Fruit fly (Drosophila melanogaster) whole organism, embryonic: ENCODE results near the gene Desat1.
A peak's percentile ranks its signal among the peaks of the same experiment; 100 is the strongest.

Experiments
- Ada2b ChIP-seq: fragments of 200-800 bp; sonication (Bioruptor generic); IDR thresholded peaks from 2 replicates; pipeline ENCODE4 v1.3.6; 2022; ENCODE audit warnings: missing biosample characterization, missing genetic modification characterization
- BEAF-32 ChIP-seq: fragments of 200-800 bp; sonication (Bioruptor generic); optimal IDR thresholded peaks from 3 replicates; lab custom pipeline; 2017; ENCODE audit warnings: missing biosample characterization, missing genetic modification characterization, mild to moderate bottlenecking, moderate library complexity, missing genetic modification reagents
- CG10209 ChIP-seq: fragments of 200-800 bp; sonication (Bioruptor generic); optimal IDR thresholded peaks from 3 replicates; lab custom pipeline; 2017; ENCODE audit warnings: missing biosample characterization, mild to moderate bottlenecking, missing genetic modification characterization, missing genetic modification reagents
- CG10321 ChIP-seq: fragments of 200-800 bp; sonication (Bioruptor generic); IDR thresholded peaks from 2 replicates; pipeline ENCODE4 v1.3.6; 2022; ENCODE audit warnings: missing biosample characterization, missing genetic modification characterization
- CG11247 ChIP-seq: fragments of 200-800 bp; sonication (Bioruptor generic); IDR thresholded peaks from 2 replicates; pipeline ENCODE4 v1.3.6; 2022; ENCODE audit warnings: missing biosample characterization, missing genetic modification characterization
- CG13287 ChIP-seq: fragments of 200-800 bp; sonication (Bioruptor generic); IDR thresholded peaks from 2 replicates; pipeline ENCODE4 v1.3.6; 2022; ENCODE audit warnings: missing biosample characterization, missing genetic modification characterization; ENCODE audit not compliant: partially characterized antibody
- CG14050 ChIP-seq: fragments of 200-800 bp; sonication (Bioruptor generic); IDR thresholded peaks from 3 replicates; pipeline ENCODE4 v1.3.6; 2022; ENCODE audit warnings: missing biosample characterization, missing genetic modification characterization
- CG16815 ChIP-seq: fragments of 200-800 bp; sonication (Bioruptor generic); optimal IDR thresholded peaks from 3 replicates; lab custom pipeline; 2017; ENCODE audit warnings: missing biosample characterization, mild to moderate bottlenecking, missing genetic modification characterization
- CG17802 ChIP-seq: fragments of 200-800 bp; sonication (Bioruptor generic); optimal IDR thresholded peaks from 2 replicates; lab custom pipeline; 2018; ENCODE audit warnings: missing biosample characterization, mild to moderate bottlenecking, missing genetic modification characterization, moderate library complexity
- CG17829 ChIP-seq: fragments of 200-800 bp; optimal IDR thresholded peaks from 2 replicates; lab custom pipeline; 2019; ENCODE audit warnings: missing biosample characterization, mild to moderate bottlenecking, missing genetic modification characterization, moderate library complexity
- CG2116 ChIP-seq: fragments of 200-800 bp; sonication (Bioruptor generic); optimal IDR thresholded peaks from 3 replicates; lab custom pipeline; 2018; ENCODE audit warnings: missing biosample characterization, mild to moderate bottlenecking, missing genetic modification characterization
- CG2129 ChIP-seq: fragments of 200-800 bp; sonication (Bioruptor generic); IDR thresholded peaks from 2 replicates; pipeline ENCODE4 v1.3.6; 2022; ENCODE audit warnings: missing biosample characterization, missing genetic modification characterization; ENCODE audit not compliant: partially characterized antibody
- CG2202 ChIP-seq: fragments of 200-800 bp; sonication (Bioruptor generic); optimal IDR thresholded peaks from 2 replicates; lab custom pipeline; 2018; ENCODE audit warnings: missing biosample characterization, mild to moderate bottlenecking, missing genetic modification characterization
- CG2712 ChIP-seq: fragments of 200-800 bp; optimal IDR thresholded peaks from 3 replicates; lab custom pipeline; 2019; ENCODE audit warnings: missing biosample characterization, mild to moderate bottlenecking, missing genetic modification characterization, moderate library complexity
- CG30403 ChIP-seq: fragments of 200-800 bp; sonication (Bioruptor generic); optimal IDR thresholded peaks from 3 replicates; lab custom pipeline; 2016; ENCODE audit warnings: missing biosample characterization, missing genetic modification characterization
- CG31365 ChIP-seq: fragments of 200-800 bp; sonication (Bioruptor generic); optimal IDR thresholded peaks from 2 replicates; lab custom pipeline; 2018; ENCODE audit warnings: missing biosample characterization, mild to moderate bottlenecking, missing genetic modification characterization
- CG34376 ChIP-seq: fragments of 200-800 bp; sonication (Bioruptor generic); optimal IDR thresholded peaks from 2 replicates; lab custom pipeline; 2018; ENCODE audit warnings: missing biosample characterization, mild to moderate bottlenecking, missing genetic modification characterization
- CG6791 ChIP-seq: fragments of 200-800 bp; sonication (Bioruptor generic); IDR thresholded peaks from 3 replicates; pipeline ENCODE4 v1.3.6; 2022; ENCODE audit warnings: missing biosample characterization, missing genetic modification characterization; ENCODE audit not compliant: partially characterized antibody
- CG9727 ChIP-seq: fragments of 200-800 bp; sonication (Bioruptor generic); optimal IDR thresholded peaks from 3 replicates; lab custom pipeline; 2017; ENCODE audit warnings: missing biosample characterization, mild to moderate bottlenecking, missing genetic modification characterization
- Dad ChIP-seq: fragments of 200-800 bp; sonication (Bioruptor generic); optimal IDR thresholded peaks from 3 replicates; lab custom pipeline; 2016; ENCODE audit warnings: missing biosample characterization, missing genetic modification characterization
- Dp ChIP-seq: fragments of 200-800 bp; sonication (Bioruptor generic); optimal IDR thresholded peaks from 2 replicates; lab custom pipeline; 2018; ENCODE audit warnings: missing biosample characterization, mild to moderate bottlenecking, missing genetic modification characterization, moderate library complexity
- Fer3 ChIP-seq: fragments of 200-800 bp; sonication (Bioruptor generic); optimal IDR thresholded peaks from 2 replicates; lab custom pipeline; 2018; ENCODE audit warnings: missing biosample characterization, mild to moderate bottlenecking, missing genetic modification characterization, moderate library complexity
- HmgZ ChIP-seq: fragments of 200-800 bp; sonication (Bioruptor generic); optimal IDR thresholded peaks from 2 replicates; lab custom pipeline; 2018; ENCODE audit warnings: missing biosample characterization, mild to moderate bottlenecking, missing genetic modification characterization
- MBD-R2 ChIP-seq: fragments of 200-800 bp; sonication (Bioruptor generic); IDR thresholded peaks from 2 replicates; pipeline ENCODE4 v1.3.6; 2022; ENCODE audit warnings: missing biosample characterization, missing genetic modification characterization
- Neu2 ChIP-seq: fragments of 200-800 bp; sonication (Bioruptor generic); optimal IDR thresholded peaks from 3 replicates; lab custom pipeline; 2016; ENCODE audit warnings: missing biosample characterization, missing genetic modification characterization, borderline replicate concordance
- Oaz ChIP-seq: fragments of 200-800 bp; sonication (Bioruptor generic); IDR thresholded peaks from 2 replicates; pipeline ENCODE4 v1.3.6; 2022; ENCODE audit warnings: missing biosample characterization, missing genetic modification characterization
- Pdp1 ChIP-seq, 2 experiments: fragments of 200-800 bp; sonication (Bioruptor generic); optimal IDR thresholded peaks; 3 replicates each; lab custom pipeline; 2016; ENCODE audit warnings: missing biosample characterization in 2 of 2, missing genetic modification characterization in 2 of 2, mild to moderate bottlenecking in 1 of 2, moderate library complexity in 1 of 2
- Rfx ChIP-seq: fragments of 200-800 bp; sonication (Bioruptor generic); IDR thresholded peaks from 2 replicates; pipeline ENCODE4 v1.3.6; 2022; ENCODE audit warnings: missing biosample characterization, missing genetic modification characterization
- YL-1 ChIP-seq: fragments of 200-800 bp; sonication (Bioruptor generic); optimal IDR thresholded peaks from 3 replicates; lab custom pipeline; 2017; ENCODE audit warnings: missing biosample characterization, mild to moderate bottlenecking, missing genetic modification characterization
- ara ChIP-seq: fragments of 200-800 bp; sonication (Bioruptor generic); IDR thresholded peaks from 2 replicates; pipeline ENCODE4 v1.3.6; 2022; ENCODE audit warnings: missing biosample characterization, missing genetic modification characterization
- bsh ChIP-seq, 2 experiments: fragments of 200-800 bp; sonication (Bioruptor generic); optimal IDR thresholded peaks; 2 replicates each; lab custom pipeline; 2017 to 2018; ENCODE audit warnings: mild to moderate bottlenecking in 2 of 2, missing biosample characterization in 2 of 2, missing genetic modification characterization in 2 of 2, moderate library complexity in 1 of 2
- btn ChIP-seq: fragments of 200-800 bp; sonication (Bioruptor generic); optimal IDR thresholded peaks from 2 replicates; lab custom pipeline; 2016; ENCODE audit warnings: missing biosample characterization, missing genetic modification characterization
- dimm ChIP-seq: fragments of 200-800 bp; sonication (Bioruptor generic); IDR thresholded peaks from 2 replicates; pipeline ENCODE4 v1.3.6; 2022; ENCODE audit warnings: missing biosample characterization, missing genetic modification characterization
- exex ChIP-seq: fragments of 200-800 bp; sonication (Bioruptor generic); optimal IDR thresholded peaks from 4 replicates; lab custom pipeline; 2018; ENCODE audit warnings: missing biosample characterization, mild to moderate bottlenecking, missing genetic modification characterization, moderate library complexity
- fd102C ChIP-seq: fragments of 200-800 bp; sonication (Bioruptor generic); optimal IDR thresholded peaks from 2 replicates; lab custom pipeline; 2018; ENCODE audit warnings: missing biosample characterization, mild to moderate bottlenecking, missing genetic modification characterization, moderate library complexity
- gt ChIP-seq: fragments of 200-800 bp; sonication (Bioruptor generic); IDR thresholded peaks from 2 replicates; pipeline ENCODE4 v1.3.6; 2022; ENCODE audit warnings: missing biosample characterization, missing genetic modification characterization
- hb ChIP-seq: fragments of 200-800 bp; sonication (Bioruptor generic); IDR thresholded peaks from 3 replicates; pipeline ENCODE4 v1.3.6; 2022; ENCODE audit warnings: missing biosample characterization, missing genetic modification characterization; ENCODE audit not compliant: partially characterized antibody
- jigr1 ChIP-seq: fragments of 200-800 bp; sonication (Bioruptor generic); IDR thresholded peaks from 3 replicates; pipeline ENCODE4 v1.3.6; 2022; ENCODE audit warnings: missing biosample characterization, missing genetic modification characterization
- klu ChIP-seq: fragments of 200-800 bp; sonication (Bioruptor generic); IDR thresholded peaks from 2 replicates; pipeline ENCODE4 v1.3.6; 2022; ENCODE audit warnings: missing biosample characterization, missing genetic modification characterization
- pan ChIP-seq, 4 experiments: fragments of >200 bp in 3 of 4; fragments of 200-800 bp in 1 of 4; sonication (Bioruptor generic) in 1 of 4; optimal IDR thresholded peaks in 3 of 4; IDR thresholded peaks in 1 of 4; 2 replicates each; pipeline versions ENCODE4 v1.3.6 to Lab custom; 2017 to 2022; ENCODE audit warnings: missing biosample characterization in 2 of 4, missing genetic modification characterization in 2 of 4, mixed read lengths in 1 of 4
- peb ChIP-seq: fragments of 200-800 bp; sonication (Bioruptor generic); IDR thresholded peaks from 2 replicates; pipeline ENCODE4 v1.3.6; 2022; ENCODE audit warnings: missing biosample characterization, missing genetic modification characterization
- pho ChIP-seq: fragments of 200-800 bp; sonication (Bioruptor generic); optimal IDR thresholded peaks from 2 replicates; lab custom pipeline; 2016; ENCODE audit warnings: missing biosample characterization, missing genetic modification characterization
- run ChIP-seq: fragments of 200-800 bp; sonication (Bioruptor generic); optimal IDR thresholded peaks from 3 replicates; lab custom pipeline; 2018; ENCODE audit warnings: missing biosample characterization, mild to moderate bottlenecking, missing genetic modification characterization
- scrt ChIP-seq: fragments of 200-800 bp; sonication (Bioruptor generic); optimal IDR thresholded peaks from 2 replicates; lab custom pipeline; 2018; ENCODE audit warnings: missing biosample characterization, mild to moderate bottlenecking, missing genetic modification characterization, moderate library complexity
- tgo ChIP-seq: fragments of 200-800 bp; sonication (Bioruptor generic); IDR thresholded peaks from 3 replicates; pipeline ENCODE4 v1.3.6; 2022; ENCODE audit warnings: missing biosample characterization, missing genetic modification characterization
- tio ChIP-seq: fragments of 200-800 bp; sonication (Bioruptor generic); optimal IDR thresholded peaks from 2 replicates; lab custom pipeline; 2017; ENCODE audit warnings: missing biosample characterization, missing genetic modification characterization, inconsistent platforms
- trem ChIP-seq: fragments of 200-800 bp; optimal IDR thresholded peaks from 3 replicates; lab custom pipeline; 2019; ENCODE audit warnings: missing biosample characterization, mild to moderate bottlenecking, missing genetic modification characterization, moderate library complexity

Desat1 gene

DNA sequence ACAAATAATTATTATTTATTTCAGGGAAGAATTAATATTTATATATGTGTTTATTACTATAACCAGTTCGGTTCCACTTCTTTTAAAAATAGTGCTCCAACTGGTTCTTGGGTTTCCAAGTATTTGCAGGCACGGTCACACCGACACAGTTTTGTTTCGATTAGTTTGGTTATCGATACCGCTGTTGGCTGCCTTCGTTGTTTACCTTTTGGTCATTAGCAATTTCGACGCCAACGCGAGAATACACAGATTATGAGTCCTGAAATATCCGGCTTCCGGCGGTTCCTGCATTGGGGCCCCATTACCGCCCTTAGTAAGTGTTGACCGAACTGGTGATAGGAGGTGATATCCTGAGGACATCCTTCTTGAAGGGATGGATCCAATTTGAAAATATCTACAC, 31.2 kb upstream of the Desat1 start, which contains the start of gene CG5196 (continued):
- no peak for TF ChIP-seq CG14050 (GFP tag; lab: Robert Waterston, UW)
- TF ChIP-seq ara (GFP tag; lab: Robert Waterston, UW), result no peak
- TF ChIP-seq fd102C (GFP tag; lab: Kevin White, UChicago), result no peak
- TF ChIP-seq BEAF-32, result peak; percentile 73
- TF ChIP-seq bsh (GFP tag; optimal IDR thresholded peaks at IDR 0.05; lab: Kevin White, UChicago), result no peak
- peak; percentile 48 for TF ChIP-seq CG2712 (tag; lab: Kevin White, UChicago)
- peak; percentile 36 for TF ChIP-seq CG17829 (tag; lab: Kevin White, UChicago)
- no peak for TF ChIP-seq hb (GFP tag; lab: Robert Waterston, UW)
- no peak for TF ChIP-seq CG2129
- TF ChIP-seq Oaz, result no peak
- TF ChIP-seq CG17802 (tag; lab: Kevin White, UChicago), result no peak
- TF ChIP-seq jigr1 (GFP tag; lab: Robert Waterston, UW), result no peak
- no peak for TF ChIP-seq tgo (GFP tag; lab: Robert Waterston, UW)
- TF ChIP-seq CG31365 (tag; lab: Kevin White, UChicago), result no peak
- no peak for TF ChIP-seq CG10321 (GFP tag; lab: Robert Waterston, UW)
- TF ChIP-seq btn (GFP tag; lab: Kevin White, UChicago), result no peak
- TF ChIP-seq klu (GFP tag; lab: Robert Waterston, UW), result no peak
- TF ChIP-seq CG2116, result peak; percentile 73
- TF ChIP-seq gt, result no peak
- TF ChIP-seq, all 482 proteins: peak for 127

DNA sequence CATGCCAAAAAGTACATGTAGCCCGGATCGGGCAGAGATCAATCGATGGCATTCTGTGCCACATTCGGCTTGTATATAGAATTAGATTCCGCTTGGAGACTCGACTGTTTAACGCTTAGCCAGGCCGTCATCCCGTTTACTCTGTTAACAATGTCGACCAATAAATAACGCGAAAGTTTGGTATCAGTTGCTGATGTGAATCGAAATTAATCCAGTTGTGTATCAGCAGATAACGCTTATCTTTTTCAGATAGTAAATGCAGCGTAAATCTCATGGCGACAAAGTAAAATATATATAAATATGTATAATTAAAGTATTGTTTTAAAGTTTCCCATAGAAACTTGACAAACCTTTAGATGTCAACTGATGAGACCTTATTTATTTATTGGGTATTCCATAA, 28.0 kb upstream of the Desat1 start:
- TF ChIP-seq exex, result peak; percentile 59
- TF ChIP-seq Neu2, result no peak

- TF ChIP-seq CG16815 (GFP tag; lab: Kevin White, UChicago) (no peak), peb (no peak), CG13287 (GFP tag; lab: Robert Waterston, UW) (peak; percentile 85), Ada2b (GFP tag; lab: Robert Waterston, UW) (no peak), Pdp1 (GFP tag; optimal IDR thresholded peaks at IDR 0.05; lab: Kevin White, UChicago) (no peak), CG10209 (GFP tag; lab: Kevin White, UChicago) (no peak), tio (no peak), run (tag; lab: Kevin White, UChicago) (no peak), dimm (GFP tag; lab: Robert Waterston, UW) (no peak), hb (GFP tag; lab: Robert Waterston, UW) (peak; percentile 40; the same call in 1 of the 3 replicates), Rfx (GFP tag; lab: Robert Waterston, UW) (0 out of 2 replicates have a peak, but pooled peaks have one; percentile 12), CG30403 (GFP tag; lab: Kevin White, UChicago) (no peak), Dp (GFP tag; lab: Kevin White, UChicago) (peak; percentile 29), pan (optimal IDR thresholded peaks at IDR 0.05; lab: Kevin White, UChicago) (no peak), pan (GFP tag; optimal IDR thresholded peaks at IDR 0.05 in 1 of 2, IDR thresholded peaks at IDR 0.05 in 1 of 2) (peak in 1 of 2 experiments; percentile 9), pho (GFP tag; lab: Kevin White, UChicago) (no peak), HmgZ (tag; lab: Kevin White, UChicago) (peak; percentile 12), CG6791 (GFP tag; lab: Robert Waterston, UW) (peak; percentile 81), scrt (GFP tag; lab: Kevin White, UChicago) (no peak), CG11247 (GFP tag; lab: Robert Waterston, UW) (no peak), YL-1 (GFP tag; lab: Kevin White, UChicago) (peak; percentile 84), Dad (GFP tag; lab: Kevin White, UChicago) (no peak), CG34376 (GFP tag; lab: Kevin White, UChicago) (peak; percentile 44), Fer3 (no peak), MBD-R2 (GFP tag; lab: Robert Waterston, UW) (peak; percentile 84), CG9727 (GFP tag; lab: Kevin White, UChicago) (peak; percentile 28), CG2202 (no peak), trem (tag; lab: Kevin White, UChicago) (peak; percentile 57)
Observed at dm6 chr3R:12413274-12413958, 26.0 kb upstream of the Desat1 start, which contains the start of the genes Dip-C and pps. Gene Dip-C (minus strand): TSS chr3R:12413759. Gene pps (plus strand): TSS chr3R:12413828.
